Fruit fly (Drosophila melanogaster) whole organism: ENCODE results near the gene CG32486.

ENCODE experiments used
- CG8478 ChIP-seq: fragments of >200 bp; optimal IDR thresholded peaks from 2 replicates; lab custom pipeline; 2018; ENCODE audit warnings: inconsistent platforms
- EcR ChIP-seq, 2 experiments: fragments of >200 bp; optimal IDR thresholded peaks; 2 replicates each; lab custom pipeline; 2017; ENCODE audit warnings: missing biosample characterization in 2 of 2, missing genetic modification characterization in 2 of 2, missing genetic modification reagents in 2 of 2
- pan ChIP-seq: fragments of >200 bp; optimal IDR thresholded peaks from 2 replicates; lab custom pipeline; 2017
- psq ChIP-seq: fragments of >200 bp; optimal IDR thresholded peaks from 2 replicates; lab custom pipeline; 2017
- usp ChIP-seq: fragments of >200 bp; optimal IDR thresholded peaks from 2 replicates; lab custom pipeline; 2017; ENCODE audit warnings: missing biosample characterization, missing genetic modification characterization, mixed read lengths

dm6 chr3L:3042150-3043049 is 28.2 kb downstream of the CG32486 start, which contains the start of gene Prx4:
- TF ChIP-seq CG8478 (lab: Kevin White, UChicago) (no peak), pan (lab: Kevin White, UChicago) (no peak), psq (lab: Kevin White, UChicago) (no peak), EcR (GFP tag; optimal IDR thresholded peaks at IDR 0.05; lab: Kevin White, UChicago) (no peak), usp (GFP tag; lab: Kevin White, UChicago) (no peak)
